Fruit fly (Drosophila melanogaster) whole organism, embryonic: Measurements from ENCODE around the gene Sfxn2.

ENCODE experiments used
- CG10147 ChIP-seq: fragments of 200-800 bp; sonication (Bioruptor generic); optimal IDR thresholded peaks from 2 replicates; lab custom pipeline; 2019; ENCODE audit warnings: missing biosample characterization, mild to moderate bottlenecking, missing genetic modification characterization, moderate library complexity
- CG1024 ChIP-seq: fragments of 200-800 bp; sonication (Bioruptor generic); IDR thresholded peaks from 2 replicates; pipeline ENCODE4 v1.3.6; 2022; ENCODE audit warnings: missing biosample characterization, missing genetic modification characterization
- CG10565 ChIP-seq: fragments of 200-800 bp; sonication (Bioruptor generic); optimal IDR thresholded peaks from 3 replicates; lab custom pipeline; 2016; ENCODE audit warnings: missing biosample characterization, mild to moderate bottlenecking, missing genetic modification characterization
- CG10979 ChIP-seq: fragments of 200-800 bp; sonication (Bioruptor generic); optimal IDR thresholded peaks from 2 replicates; lab custom pipeline; 2018; ENCODE audit warnings: missing biosample characterization, mild to moderate bottlenecking, missing genetic modification characterization, moderate library complexity
- CG11093 ChIP-seq: fragments of 200-800 bp; sonication (Bioruptor generic); IDR thresholded peaks from 3 replicates; pipeline ENCODE4 v1.3.6; 2022; ENCODE audit warnings: missing biosample characterization, missing genetic modification characterization
- CG12391 ChIP-seq: fragments of 200-800 bp; sonication (Bioruptor generic); optimal IDR thresholded peaks from 3 replicates; lab custom pipeline; 2018; ENCODE audit warnings: missing biosample characterization, mild to moderate bottlenecking, missing genetic modification characterization, moderate library complexity
- CG15514 ChIP-seq: fragments of 200-800 bp; sonication (Bioruptor generic); optimal IDR thresholded peaks from 3 replicates; lab custom pipeline; 2017; ENCODE audit warnings: missing biosample characterization, missing genetic modification characterization, mild to moderate bottlenecking, moderate library complexity, missing genetic modification reagents
- CG15601 ChIP-seq: fragments of 200-800 bp; sonication (Bioruptor generic); optimal IDR thresholded peaks from 3 replicates; lab custom pipeline; 2019; ENCODE audit warnings: missing biosample characterization, mild to moderate bottlenecking, missing genetic modification characterization, moderate library complexity
- CG15696 ChIP-seq: fragments of 200-800 bp; sonication (Bioruptor generic); optimal IDR thresholded peaks from 2 replicates; lab custom pipeline; 2019; ENCODE audit warnings: missing biosample characterization, mild to moderate bottlenecking, missing genetic modification characterization, moderate library complexity
- CG2199 ChIP-seq: fragments of 200-800 bp; sonication (Bioruptor generic); IDR thresholded peaks from 3 replicates; pipeline ENCODE4 v1.3.6; 2022; ENCODE audit warnings: missing biosample characterization, missing genetic modification characterization
- CG2202 ChIP-seq: fragments of 200-800 bp; sonication (Bioruptor generic); optimal IDR thresholded peaks from 2 replicates; lab custom pipeline; 2018; ENCODE audit warnings: missing biosample characterization, mild to moderate bottlenecking, missing genetic modification characterization
- CG31224 ChIP-seq: fragments of 200-800 bp; sonication (Bioruptor generic); IDR thresholded peaks from 2 replicates; pipeline ENCODE4 v1.3.6; 2022; ENCODE audit warnings: missing biosample characterization, missing genetic modification characterization
- CG34422 ChIP-seq: fragments of 200-800 bp; sonication (Bioruptor generic); IDR thresholded peaks from 3 replicates; pipeline ENCODE4 v1.3.6; 2022; ENCODE audit warnings: missing biosample characterization, missing genetic modification characterization
- CG3726 ChIP-seq: fragments of 200-800 bp; sonication (Bioruptor generic); IDR thresholded peaks from 3 replicates; pipeline ENCODE4, ENCODE4 v1.3.6; 2022; ENCODE audit warnings: missing biosample characterization, missing genetic modification characterization
- CG3838 ChIP-seq: fragments of 200-800 bp; sonication (Bioruptor generic); optimal IDR thresholded peaks from 3 replicates; lab custom pipeline; 2016; ENCODE audit warnings: missing biosample characterization, missing genetic modification characterization
- CG4404 ChIP-seq: fragments of 200-800 bp; sonication (Bioruptor generic); IDR thresholded peaks from 2 replicates; pipeline ENCODE4 v1.3.6; 2022; ENCODE audit warnings: missing biosample characterization, missing genetic modification characterization
- CG6654 ChIP-seq: fragments of 200-800 bp; sonication (Bioruptor generic); optimal IDR thresholded peaks from 2 replicates; lab custom pipeline; 2017; ENCODE audit warnings: missing biosample characterization, mild to moderate bottlenecking, missing genetic modification characterization
- CG6683 ChIP-seq: fragments of 200-800 bp; sonication (Bioruptor generic); optimal IDR thresholded peaks from 2 replicates; lab custom pipeline; 2017; ENCODE audit warnings: missing biosample characterization, mild to moderate bottlenecking, missing genetic modification characterization, missing genetic modification reagents
- CG6813 ChIP-seq: fragments of 200-800 bp; sonication (Bioruptor generic); optimal IDR thresholded peaks from 2 replicates; lab custom pipeline; 2017; ENCODE audit warnings: missing biosample characterization, missing genetic modification characterization, mild to moderate bottlenecking, moderate library complexity, missing genetic modification reagents
- CkIIα-i1 ChIP-seq: fragments of 200-800 bp; sonication (Bioruptor generic); IDR thresholded peaks from 2 replicates; pipeline ENCODE4 v1.3.6; 2022; ENCODE audit warnings: missing biosample characterization, missing genetic modification characterization
- Doc3 ChIP-seq: fragments of 200-800 bp; sonication (Bioruptor generic); IDR thresholded peaks from 3 replicates; pipeline ENCODE4 v1.3.6; 2022; ENCODE audit warnings: missing biosample characterization, missing genetic modification characterization; ENCODE audit not compliant: partially characterized antibody
- Dref ChIP-seq: fragments of 200-800 bp; sonication (Bioruptor generic); IDR thresholded peaks from 2 replicates; pipeline ENCODE4 v1.3.6; 2022; ENCODE audit warnings: missing biosample characterization, missing genetic modification characterization
- Hmx ChIP-seq: fragments of 200-800 bp; sonication (Bioruptor generic); optimal IDR thresholded peaks from 2 replicates; lab custom pipeline; 2016; ENCODE audit warnings: missing biosample characterization, missing genetic modification characterization
- Kr ChIP-seq: fragments of 200-800 bp; sonication (Bioruptor generic); optimal IDR thresholded peaks from 2 replicates; lab custom pipeline; 2017; ENCODE audit warnings: missing biosample characterization, mild to moderate bottlenecking, missing genetic modification characterization
- MBD-R2 ChIP-seq: fragments of 200-800 bp; sonication (Bioruptor generic); IDR thresholded peaks from 2 replicates; pipeline ENCODE4 v1.3.6; 2022; ENCODE audit warnings: missing biosample characterization, missing genetic modification characterization
- Nf-YC ChIP-seq: fragments of 200-800 bp; optimal IDR thresholded peaks from 3 replicates; lab custom pipeline; 2019; ENCODE audit warnings: missing biosample characterization, mild to moderate bottlenecking, missing genetic modification characterization, moderate library complexity
- Ravus ChIP-seq: fragments of 200-800 bp; sonication (Bioruptor generic); IDR thresholded peaks from 2 replicates; pipeline ENCODE4 v1.3.6; 2022; ENCODE audit warnings: missing biosample characterization, missing genetic modification characterization
- Side ChIP-seq: fragments of 200-800 bp; sonication (Bioruptor generic); optimal IDR thresholded peaks from 2 replicates; lab custom pipeline; 2016; ENCODE audit warnings: missing biosample characterization, missing genetic modification characterization
- Vsx1 ChIP-seq: fragments of 200-800 bp; sonication (Bioruptor generic); optimal IDR thresholded peaks from 2 replicates; lab custom pipeline; 2017; ENCODE audit warnings: missing biosample characterization, mild to moderate bottlenecking, missing genetic modification characterization, missing genetic modification reagents
- ac ChIP-seq: fragments of 200-800 bp; sonication (Bioruptor generic); optimal IDR thresholded peaks from 3 replicates; lab custom pipeline; 2017; ENCODE audit warnings: missing biosample characterization, mild to moderate bottlenecking, missing genetic modification characterization
- bab2 ChIP-seq: fragments of 200-800 bp; sonication (Bioruptor generic); optimal IDR thresholded peaks from 2 replicates; lab custom pipeline; 2016; ENCODE audit warnings: missing biosample characterization, missing genetic modification characterization
- cas ChIP-seq: fragments of 200-800 bp; sonication (Bioruptor generic); IDR thresholded peaks from 2 replicates; pipeline ENCODE4 v1.3.6; 2022; ENCODE audit warnings: missing biosample characterization, missing genetic modification characterization
- dati ChIP-seq: fragments of 200-800 bp; sonication (Bioruptor generic); IDR thresholded peaks from 2 replicates; pipeline ENCODE4 v1.3.6; 2022; ENCODE audit warnings: missing biosample characterization, missing genetic modification characterization
- gcm ChIP-seq: fragments of 200-800 bp; sonication (Bioruptor generic); optimal IDR thresholded peaks from 2 replicates; lab custom pipeline; 2019; ENCODE audit warnings: missing biosample characterization, mild to moderate bottlenecking, missing genetic modification characterization, moderate library complexity
- grn ChIP-seq: fragments of 200-800 bp; sonication (Bioruptor generic); optimal IDR thresholded peaks from 3 replicates; lab custom pipeline; 2017; ENCODE audit warnings: missing biosample characterization, missing genetic modification characterization
- lab ChIP-seq: fragments of 200-800 bp; sonication (Bioruptor generic); optimal IDR thresholded peaks from 3 replicates; lab custom pipeline; 2017; ENCODE audit warnings: missing biosample characterization, missing genetic modification characterization, mild to moderate bottlenecking, moderate library complexity, missing genetic modification reagents
- nom ChIP-seq: fragments of 200-800 bp; sonication (Bioruptor generic); optimal IDR thresholded peaks from 2 replicates; lab custom pipeline; 2017; ENCODE audit warnings: missing biosample characterization, missing genetic modification characterization, mild to moderate bottlenecking, moderate library complexity, missing genetic modification reagents
- pros ChIP-seq: fragments of 200-800 bp; sonication (Bioruptor generic); optimal IDR thresholded peaks from 3 replicates; lab custom pipeline; 2019; ENCODE audit warnings: missing biosample characterization, mild to moderate bottlenecking, missing genetic modification characterization, moderate library complexity
- repo ChIP-seq: fragments of 200-800 bp; sonication (Bioruptor generic); optimal IDR thresholded peaks from 2 replicates; lab custom pipeline; 2016; ENCODE audit warnings: missing biosample characterization, missing genetic modification characterization
- scrt ChIP-seq: fragments of 200-800 bp; sonication (Bioruptor generic); optimal IDR thresholded peaks from 2 replicates; lab custom pipeline; 2018; ENCODE audit warnings: missing biosample characterization, mild to moderate bottlenecking, missing genetic modification characterization, moderate library complexity
- sd ChIP-seq: fragments of 200-800 bp; sonication (Bioruptor generic); optimal IDR thresholded peaks from 3 replicates; lab custom pipeline; 2018; ENCODE audit warnings: missing biosample characterization, mild to moderate bottlenecking, missing genetic modification characterization, moderate library complexity
- sens-2 ChIP-seq: fragments of 200-800 bp; sonication (Bioruptor generic); IDR thresholded peaks from 2 replicates; pipeline ENCODE4 v1.3.6; 2022; ENCODE audit warnings: missing biosample characterization, missing genetic modification characterization
- seq ChIP-seq: fragments of 200-800 bp; sonication (Bioruptor generic); IDR thresholded peaks from 2 replicates; pipeline ENCODE4 v1.3.6; 2022; ENCODE audit warnings: missing biosample characterization, missing genetic modification characterization
- sisA ChIP-seq: fragments of 200-800 bp; sonication (Bioruptor generic); IDR thresholded peaks from 2 replicates; pipeline ENCODE4 v1.3.6; 2022; ENCODE audit warnings: missing biosample characterization, missing genetic modification characterization
- sr ChIP-seq: fragments of 200-800 bp; sonication (Bioruptor generic); IDR thresholded peaks from 3 replicates; pipeline ENCODE4 v1.3.6; 2022; ENCODE audit warnings: missing biosample characterization, missing genetic modification characterization
- tna ChIP-seq: fragments of 200-800 bp; sonication (Bioruptor generic); IDR thresholded peaks from 2 replicates; pipeline ENCODE4 v1.3.6; 2022; ENCODE audit warnings: missing biosample characterization, missing genetic modification characterization; ENCODE audit not compliant: partially characterized antibody
- unc-4 ChIP-seq: fragments of 200-800 bp; sonication (Bioruptor generic); IDR thresholded peaks from 2 replicates; pipeline ENCODE4 v1.3.6; 2022; ENCODE audit warnings: missing biosample characterization, missing genetic modification characterization; ENCODE audit not compliant: partially characterized antibody
- zen ChIP-seq: fragments of 200-800 bp; sonication (Bioruptor generic); optimal IDR thresholded peaks from 3 replicates; lab custom pipeline; 2018; ENCODE audit warnings: missing biosample characterization, mild to moderate bottlenecking, missing genetic modification characterization, moderate library complexity
- zfh1 ChIP-seq: fragments of 200-800 bp; sonication (Bioruptor generic); IDR thresholded peaks from 3 replicates; pipeline ENCODE4 v1.3.6; 2022; ENCODE audit warnings: missing biosample characterization, missing genetic modification characterization

Gene Sfxn2

DNA sequence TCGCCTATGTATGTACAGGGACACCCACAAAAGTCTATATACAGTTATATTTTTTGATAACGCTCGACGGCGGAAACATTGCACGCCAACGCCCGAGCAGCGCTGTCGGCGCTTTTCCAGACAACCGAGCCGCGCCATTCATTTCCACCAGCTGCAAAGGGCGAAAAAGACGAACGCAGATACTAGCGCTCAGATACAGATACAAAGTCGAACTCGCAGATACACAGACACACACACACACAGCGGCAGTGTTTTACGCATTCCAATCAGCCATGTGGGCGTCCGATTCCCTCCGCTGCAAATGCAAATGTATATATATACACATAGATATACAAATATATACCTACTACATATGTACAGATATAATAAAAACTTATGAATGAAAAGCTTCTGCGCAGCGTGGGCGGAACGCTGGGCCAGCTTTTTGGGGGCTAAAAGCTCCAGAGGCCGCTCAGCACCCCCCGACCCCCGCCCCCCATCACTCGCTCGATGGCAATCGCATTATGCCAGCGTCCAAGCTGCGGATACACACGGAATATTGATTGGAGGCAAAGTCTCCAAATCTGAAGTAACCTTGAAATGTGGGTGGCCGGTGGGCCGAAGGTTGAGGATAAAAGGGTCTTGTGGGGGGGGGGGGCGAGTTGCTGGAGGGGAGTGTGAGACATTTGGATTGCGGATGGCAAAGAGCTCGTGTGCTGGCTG, 28.6 kb downstream of the Sfxn2 start (continued):
- no peak for TF ChIP-seq CG15601
- peak; percentile 98 for TF ChIP-seq sd (tag; lab: Kevin White, UChicago)
- no peak for TF ChIP-seq CG4404
- no peak for TF ChIP-seq CG1024 (GFP tag; lab: Robert Waterston, UW)
- no peak for TF ChIP-seq scrt
- no peak for TF ChIP-seq CG2199 (GFP tag; lab: Robert Waterston, UW)
- TF ChIP-seq CG6813 (GFP tag; lab: Kevin White, UChicago): no peak
- TF ChIP-seq Hmx (GFP tag; lab: Kevin White, UChicago): no peak
- peak; percentile 57 for TF ChIP-seq nom
- TF ChIP-seq CG15514 (GFP tag; lab: Kevin White, UChicago): peak; percentile 23
- no peak for TF ChIP-seq MBD-R2 (GFP tag; lab: Robert Waterston, UW)
- TF ChIP-seq dati (GFP tag; lab: Robert Waterston, UW): no peak
- no peak for TF ChIP-seq cas (GFP tag; lab: Robert Waterston, UW)
- TF ChIP-seq sr (GFP tag; lab: Robert Waterston, UW): peak; percentile 98
- no peak for TF ChIP-seq Dref (GFP tag; lab: Robert Waterston, UW)
- TF ChIP-seq sisA: no peak
- no peak for TF ChIP-seq CG15696 (tag; lab: Kevin White, UChicago)
- peak; percentile 31 for TF ChIP-seq Nf-YC (tag; lab: Kevin White, UChicago)
- TF ChIP-seq zfh1 (GFP tag; lab: Robert Waterston, UW): no peak
- no peak for TF ChIP-seq CG10565
- TF ChIP-seq Side: no peak
- peak; percentile 11 for TF ChIP-seq CG10147
- TF ChIP-seq bab2 (GFP tag; lab: Kevin White, UChicago): no peak
- TF ChIP-seq CG11093: 0 out of 3 replicates have a peak, but pooled peaks have one; percentile 27
- no peak for TF ChIP-seq CG31224 (GFP tag; lab: Robert Waterston, UW)
- TF ChIP-seq Ravus: no peak
- no peak for TF ChIP-seq CG2202 (tag; lab: Kevin White, UChicago)
- TF ChIP-seq CG6654 (GFP tag; lab: Kevin White, UChicago): no peak
- no peak for TF ChIP-seq zen (tag; lab: Kevin White, UChicago)
- TF ChIP-seq Doc3 (GFP tag; lab: Robert Waterston, UW): 0 out of 3 replicates have a peak, but pooled peaks have one; percentile 14
- TF ChIP-seq seq: peak; percentile 54; the same call in 1 of the 2 replicates
- TF ChIP-seq CG10979 (tag; lab: Kevin White, UChicago): no peak
- no peak for TF ChIP-seq Vsx1
- TF ChIP-seq sens-2 (GFP tag; lab: Robert Waterston, UW): no peak
- no peak for TF ChIP-seq repo
- TF ChIP-seq CkIIα-i1: no peak
- no peak for TF ChIP-seq CG12391
- TF ChIP-seq CG34422 (GFP tag; lab: Robert Waterston, UW): no peak; the same call in 2 of the 3 replicates
- TF ChIP-seq unc-4: 0 out of 2 replicates have a peak, but pooled peaks have one; percentile 25
- TF ChIP-seq CG3838: no peak
- no peak for TF ChIP-seq Kr (GFP tag; lab: Kevin White, UChicago)
- peak; percentile 17 for TF ChIP-seq gcm (GFP tag; lab: Kevin White, UChicago)
- peak; percentile 7 for TF ChIP-seq CG6683 (GFP tag; lab: Kevin White, UChicago)
- peak; percentile 3 for TF ChIP-seq pros
- no peak for TF ChIP-seq CG3726 (GFP tag; lab: Robert Waterston, UW)
- no peak for TF ChIP-seq ac (GFP tag; lab: Kevin White, UChicago)
- peak; percentile 81 for TF ChIP-seq grn (GFP tag; lab: Kevin White, UChicago)
- TF ChIP-seq tna (GFP tag; lab: Robert Waterston, UW): no peak
- TF ChIP-seq lab (GFP tag; lab: Kevin White, UChicago): peak; percentile 10
